Worm (Caenorhabditis elegans): ENCODE data around the gene F42G2.7.

The F42G2.7 gene

DNA sequence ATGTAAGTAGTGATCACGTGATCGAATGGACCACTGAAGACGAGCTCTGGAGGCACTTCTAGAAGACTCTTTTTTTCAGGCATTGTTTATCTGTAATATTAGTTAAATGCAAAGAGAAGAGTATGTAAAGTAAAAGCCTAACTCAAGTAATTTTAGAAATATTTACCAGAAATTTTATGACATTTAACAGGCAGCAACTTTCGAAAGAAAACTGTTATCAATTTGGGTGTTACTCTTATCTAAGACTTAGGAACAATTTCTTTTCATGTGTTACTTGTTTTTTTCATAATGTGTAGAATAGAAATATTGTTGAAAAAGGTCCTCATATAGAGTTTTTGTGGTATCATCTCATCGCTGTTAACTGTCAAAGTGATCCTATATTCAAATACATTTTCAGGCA lies at the start of gene F42G2.7, which contains the start of gene F42G2.5:
F42G2.7 (plus strand) TSS at position 270 of the 400 bp plus-strand sequence.
F42G2.5 (minus strand) TSS at position 101 of the 400 bp plus-strand sequence.
- no peak for TF ChIP-seq rnt-1 (tag; optimal IDR thresholded peaks at IDR 0.05)
- no peak for TF ChIP-seq K09A11.1 (tag; optimal IDR thresholded peaks at IDR 0.05; ENCODE audit: insufficient read depth)
- TF ChIP-seq syd-9 (tag; optimal IDR thresholded peaks at IDR 0.05): no peak
- no peak for TF ChIP-seq madf-2 (tag; optimal IDR thresholded peaks at IDR 0.05)
- TF ChIP-seq ztf-16 (tag; optimal IDR thresholded peaks at IDR 0.05): no peak
- no peak for TF ChIP-seq pat-9 (tag; optimal IDR thresholded peaks at IDR 0.05)
- TF ChIP-seq fax-1 (tag; optimal IDR thresholded peaks at IDR 0.05): no peak
- TF ChIP-seq sox-4 (tag; optimal IDR thresholded peaks at IDR 0.05): no peak
- no peak for TF ChIP-seq unc-42 (tag; optimal IDR thresholded peaks at IDR 0.05)
- no peak for TF ChIP-seq odd-2 (tag; optimal IDR thresholded peaks at IDR 0.05)
- TF ChIP-seq ama-1 (optimal IDR thresholded peaks at IDR 0.05): no peak
- TF ChIP-seq ceh-45 (GFP tag; IDR thresholded peaks at IDR 0.05): no peak
- TF ChIP-seq sdc-2 (tag; optimal IDR thresholded peaks at IDR 0.05): no peak
- TF ChIP-seq hlh-6 (tag; optimal IDR thresholded peaks at IDR 0.05): no peak
- TF ChIP-seq pros-1 (tag; optimal IDR thresholded peaks at IDR 0.05): no peak
- TF ChIP-seq hlh-15 (tag; optimal IDR thresholded peaks at IDR 0.05): no peak

ce11 chrII:2368956-2369355 lies 49.0 kb upstream of the F42G2.7 start, which contains the start of gene hpo-25:
Gene hpo-25, plus strand, starts transcription at chrII:2369256.
- TF ChIP-seq unc-86 (tag; optimal IDR thresholded peaks at IDR 0.05) (no peak), odd-2 (tag; optimal IDR thresholded peaks at IDR 0.05) (no peak), pax-1 (tag; optimal IDR thresholded peaks at IDR 0.05) (no peak), tbx-7 (tag; optimal IDR thresholded peaks at IDR 0.05) (no peak), unc-55 (GFP tag; optimal IDR thresholded peaks at IDR 0.05) (no peak), F13H6.1 (tag; optimal IDR thresholded peaks at IDR 0.05) (no peak)

DNA sequence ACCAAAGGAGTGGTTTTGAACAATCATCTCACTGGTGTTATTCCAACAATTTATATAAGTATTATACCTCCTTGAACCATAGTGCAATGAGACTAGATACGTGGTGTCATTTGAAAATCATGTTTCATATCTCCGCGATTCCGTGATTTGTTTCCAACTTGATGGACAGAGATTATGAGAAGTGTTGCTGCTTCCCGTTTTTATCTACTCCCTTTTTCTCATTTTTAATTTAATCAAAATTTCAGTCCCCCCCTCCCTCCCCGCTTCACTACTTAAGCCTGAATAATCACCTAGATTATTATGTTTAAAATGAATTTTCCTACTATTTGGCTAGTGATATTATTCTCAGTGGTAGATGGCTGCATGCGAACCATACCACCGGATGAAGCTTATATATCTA lies 45.9 kb upstream of the F42G2.7 start, which contains the start of gene F16G10.3:
F16G10.3 (plus strand) TSS at position 301 of the 400 bp plus-strand sequence.
- no peak for TF ChIP-seq dve-1 (tag; optimal IDR thresholded peaks at IDR 0.05)
- no peak for TF ChIP-seq nfya-1 (tag; optimal IDR thresholded peaks at IDR 0.05)
- TF ChIP-seq hlh-6 (tag; optimal IDR thresholded peaks at IDR 0.05): no peak
- TF ChIP-seq ceh-31 (tag; optimal IDR thresholded peaks at IDR 0.05): no peak
- no peak for TF ChIP-seq madf-2 (tag; optimal IDR thresholded peaks at IDR 0.05)
- TF ChIP-seq odd-2 (tag; optimal IDR thresholded peaks at IDR 0.05): no peak
- TF ChIP-seq elt-4 (tag; optimal IDR thresholded peaks at IDR 0.05): no peak
- no peak for TF ChIP-seq nhr-11 (tag; optimal IDR thresholded peaks at IDR 0.05)
- no peak for TF ChIP-seq hlh-13 (GFP tag; optimal IDR thresholded peaks at IDR 0.05)
- no peak for TF ChIP-seq pha-2 (tag; optimal IDR thresholded peaks at IDR 0.05)
- no peak for TF ChIP-seq fax-1 (tag; optimal IDR thresholded peaks at IDR 0.05)
- no peak for TF ChIP-seq hlh-8 (tag; optimal IDR thresholded peaks at IDR 0.05)

- TF ChIP-seq ceh-34 (tag; optimal IDR thresholded peaks at IDR 0.05): no peak
- no peak for TF ChIP-seq ceh-22 (tag; optimal IDR thresholded peaks at IDR 0.05)
- TF ChIP-seq pqm-1 (tag; optimal IDR thresholded peaks at IDR 0.05): no peak
- TF ChIP-seq F13H6.1 (tag; optimal IDR thresholded peaks at IDR 0.05): no peak
- TF ChIP-seq nhr-11 (tag; optimal IDR thresholded peaks at IDR 0.05): no peak
- no peak for TF ChIP-seq rnt-1 (tag; optimal IDR thresholded peaks at IDR 0.05)
- no peak for TF ChIP-seq ceh-30 (tag; optimal IDR thresholded peaks at IDR 0.05)
- no peak for TF ChIP-seq ceh-19 (GFP tag; optimal IDR thresholded peaks at IDR 0.05)
- no peak for TF ChIP-seq hlh-8 (tag; optimal IDR thresholded peaks at IDR 0.05)
- TF ChIP-seq C38D4.7 (GFP tag; optimal IDR thresholded peaks at IDR 0.05): no peak
- no peak for TF ChIP-seq fkh-10 (GFP tag; optimal IDR thresholded peaks at IDR 0.05)
- TF ChIP-seq dmd-4 (tag; optimal IDR thresholded peaks at IDR 0.05; ENCODE audit: borderline replicate concordance): no peak
- TF ChIP-seq ttx-3 (tag; optimal IDR thresholded peaks at IDR 0.05): no peak
Observed at ce11 chrII:2374973-2375372, 43.0 kb upstream of the F42G2.7 start, which contains the start of gene F16G10.2. Gene F16G10.2, plus strand, starts transcription at chrII:2375273.

Data from whole organism, late embryonic.